Worm (Caenorhabditis elegans) whole organism, L4 larva: Measurements from ENCODE around the gene dnj-11.

Experiments
- F26F4.8 ChIP-seq: fragments of 200-800 bp; sonication (Bioruptor generic); conservative IDR thresholded peaks from 2 replicates; pipeline ENCODE4 v1.3.6; 2022; ENCODE audit warnings: missing genetic modification characterization, missing compliant biosample characterization
- F37D6.2 ChIP-seq: sonication (generic microtip); optimal IDR thresholded peaks from 2 replicates; lab custom pipeline; 2016; ENCODE audit warnings: mild to moderate bottlenecking, missing genetic modification characterization, missing compliant biosample characterization
- F44E2.7 ChIP-seq: fragments of 200-800 bp; sonication (Bioruptor generic); IDR thresholded peaks from 2 replicates; pipeline ENCODE4 v2.1.2; 2022; ENCODE audit warnings: missing genetic modification characterization, missing compliant biosample characterization
- F49E8.2 ChIP-seq: sonication (generic microtip); optimal IDR thresholded peaks from 2 replicates; lab custom pipeline; 2016; ENCODE audit warnings: missing compliant biosample characterization, mild to moderate bottlenecking, missing genetic modification characterization, borderline replicate concordance
- R02D3.7 ChIP-seq: fragments of 150-350 bp; sonication (generic microtip); optimal IDR thresholded peaks from 3 replicates; lab custom pipeline; 2014; ENCODE audit warnings: missing biosample characterization, missing genetic modification characterization
- T20F7.1 ChIP-seq: fragments of 200-800 bp; sonication (Bioruptor generic); optimal IDR thresholded peaks from 2 replicates; lab custom pipeline; 2018; ENCODE audit warnings: mild to moderate bottlenecking, missing genetic modification characterization, missing compliant biosample characterization
- Y48G9A.11 ChIP-seq: fragments of 200-800 bp; sonication (Bioruptor generic); IDR thresholded peaks from 2 replicates; pipeline ENCODE4 v1.3.6; 2022; ENCODE audit warnings: missing genetic modification reagents, missing genetic modification characterization, missing compliant biosample characterization
- Y5F2A.4 ChIP-seq: fragments of 200-800 bp; sonication (Bioruptor generic); optimal IDR thresholded peaks from 2 replicates; lab custom pipeline; 2018; ENCODE audit warnings: mild to moderate bottlenecking, missing genetic modification characterization, missing compliant biosample characterization
- ceh-20 ChIP-seq: fragments of 200-800 bp; sonication (Bioruptor generic); IDR thresholded peaks from 2 replicates; pipeline ENCODE4 v1.3.6; 2022; ENCODE audit warnings: missing genetic modification reagents, missing genetic modification characterization, missing compliant biosample characterization
- ceh-32 ChIP-seq: sonication (generic microtip); optimal IDR thresholded peaks from 2 replicates; lab custom pipeline; 2016; ENCODE audit warnings: mild to moderate bottlenecking, missing genetic modification characterization, missing compliant biosample characterization; ENCODE audit not compliant: poor library complexity
- ceh-44 ChIP-seq: fragments of 200-800 bp; sonication (Bioruptor generic); IDR thresholded peaks from 2 replicates; pipeline ENCODE4 v1.3.6; 2022; ENCODE audit warnings: missing genetic modification reagents, missing genetic modification characterization, missing compliant biosample characterization
- ceh-62 ChIP-seq: sonication (generic microtip); optimal IDR thresholded peaks from 2 replicates; lab custom pipeline; 2017; ENCODE audit warnings: missing biosample characterization, missing genetic modification characterization
- ceh-82 ChIP-seq: sonication (generic microtip); optimal IDR thresholded peaks from 2 replicates; lab custom pipeline; 2017; ENCODE audit warnings: missing biosample characterization, missing genetic modification characterization
- cey-2 ChIP-seq: sonication (generic microtip); optimal IDR thresholded peaks from 3 replicates; lab custom pipeline; 2017; ENCODE audit warnings: missing genetic modification characterization, mild to moderate bottlenecking, missing compliant biosample characterization, antibody characterized with exemption, borderline replicate concordance; ENCODE audit not compliant: insufficient read depth
- ctbp-1 ChIP-seq: fragments of 200-800 bp; sonication (Bioruptor generic); IDR thresholded peaks from 2 replicates; pipeline ENCODE4 v1.3.6; 2022; ENCODE audit warnings: missing genetic modification reagents, missing genetic modification characterization, missing compliant biosample characterization
- daf-16 ChIP-seq, 3 experiments: sonication (generic microtip); optimal IDR thresholded peaks; 2 replicates each; lab custom pipeline; 2016 to 2017; ENCODE audit warnings: missing genetic modification characterization in 3 of 3, missing genetic modification reagents in 3 of 3, mild to moderate bottlenecking in 2 of 3, missing compliant biosample characterization in 2 of 3, missing biosample characterization in 1 of 3, moderate library complexity in 1 of 3
- dmd-6 ChIP-seq: fragments of 200-800 bp; sonication (Bioruptor generic); IDR thresholded peaks from 2 replicates; pipeline ENCODE4 v1.3.6; 2022; ENCODE audit warnings: missing genetic modification reagents, missing genetic modification characterization, missing compliant biosample characterization
- dmd-9 ChIP-seq: fragments of 200-800 bp; sonication (Bioruptor generic); IDR thresholded peaks from 2 replicates; pipeline ENCODE4 v1.3.6; 2022; ENCODE audit warnings: missing genetic modification reagents, missing genetic modification characterization, missing compliant biosample characterization
- dve-1 ChIP-seq: sonication (generic microtip); optimal IDR thresholded peaks from 2 replicates; lab custom pipeline; 2017; ENCODE audit warnings: antibody characterized with exemption, mild to moderate bottlenecking, missing genetic modification characterization, missing compliant biosample characterization; ENCODE audit not compliant: insufficient read depth
- egl-27 ChIP-seq: sonication (generic microtip); optimal IDR thresholded peaks from 3 replicates; lab custom pipeline; 2017; ENCODE audit warnings: missing biosample characterization, missing genetic modification reagents, missing genetic modification characterization
- egl-43 ChIP-seq: fragments of 200-800 bp; sonication (Bioruptor generic); IDR thresholded peaks from 2 replicates; pipeline ENCODE4 v1.3.6; 2022; ENCODE audit warnings: missing genetic modification reagents, missing genetic modification characterization, missing compliant biosample characterization
- hif-1 ChIP-seq, 2 experiments: sonication (generic microtip); optimal IDR thresholded peaks; 2 replicates each; lab custom pipeline; 2016 to 2017; ENCODE audit warnings: missing compliant biosample characterization in 2 of 2, missing genetic modification characterization in 2 of 2, missing genetic modification reagents in 2 of 2, missing genotype in 2 of 2, mild to moderate bottlenecking in 1 of 2
- hlh-11 ChIP-seq: fragments of 200-800 bp; sonication (Bioruptor generic); optimal IDR thresholded peaks from 2 replicates; lab custom pipeline; 2018; ENCODE audit warnings: mild to moderate bottlenecking, missing genetic modification characterization, missing compliant biosample characterization
- hmg-1.1 ChIP-seq: fragments of 200-800 bp; sonication (Bioruptor generic); IDR thresholded peaks from 2 replicates; pipeline ENCODE4 v1.3.6; 2022; ENCODE audit warnings: missing genetic modification reagents, missing genetic modification characterization, missing compliant biosample characterization
- lin-38 ChIP-seq: fragments of 200-800 bp; sonication (Bioruptor generic); IDR thresholded peaks from 2 replicates; pipeline ENCODE4 v1.3.6; 2022; ENCODE audit warnings: missing genetic modification reagents, missing genetic modification characterization, missing compliant biosample characterization
- lin-39 ChIP-seq: fragments of 150-350 bp; optimal IDR thresholded peaks from 2 replicates; lab custom pipeline; 2014; ENCODE audit warnings: missing biosample characterization, missing genetic modification reagents, missing genetic modification characterization
- lir-3 ChIP-seq: sonication (generic microtip); optimal IDR thresholded peaks from 2 replicates; lab custom pipeline; 2016; ENCODE audit warnings: mild to moderate bottlenecking, missing genetic modification characterization, missing compliant biosample characterization
- lsy-2 ChIP-seq, 2 experiments: fragments of 150-350 bp in 1 of 2; sonication (generic microtip) in 1 of 2; optimal IDR thresholded peaks; 2 replicates each; lab custom pipeline; 2014 to 2017; ENCODE audit warnings: missing biosample characterization in 2 of 2, missing genetic modification characterization in 2 of 2
- madf-5 ChIP-seq, 2 experiments: fragments of 200-800 bp; sonication (Bioruptor generic); IDR thresholded peaks; 2 replicates each; pipeline ENCODE4 v1.3.6; 2022; ENCODE audit warnings: missing compliant biosample characterization in 2 of 2, missing genetic modification characterization in 2 of 2
- madf-9 ChIP-seq: fragments of 200-800 bp; sonication (Bioruptor generic); conservative IDR thresholded peaks from 2 replicates; pipeline ENCODE4 v1.3.6; 2022; ENCODE audit warnings: missing genetic modification reagents, missing genetic modification characterization, missing compliant biosample characterization
- mdl-1 ChIP-seq, 2 experiments: fragments of 150-350 bp in 1 of 2; sonication (generic microtip) in 1 of 2; optimal IDR thresholded peaks; 2 replicates each; lab custom pipeline; 2014 to 2017; ENCODE audit warnings: missing biosample characterization in 2 of 2, missing genetic modification characterization in 2 of 2
- mdt-29 ChIP-seq: fragments of 200-800 bp; sonication (Bioruptor generic); IDR thresholded peaks from 2 replicates; pipeline ENCODE4 v1.3.6; 2022; ENCODE audit warnings: missing genetic modification reagents, missing genetic modification characterization, missing compliant biosample characterization
- mxl-2 ChIP-seq: fragments of 200-800 bp; sonication (Bioruptor generic); conservative IDR thresholded peaks from 2 replicates; pipeline ENCODE4 v1.3.6; 2022; ENCODE audit warnings: missing genetic modification reagents, missing genetic modification characterization, missing compliant biosample characterization
- mxl-3 ChIP-seq: fragments of 200-800 bp; sonication (Bioruptor generic); optimal IDR thresholded peaks from 2 replicates; lab custom pipeline; 2018; ENCODE audit warnings: mild to moderate bottlenecking, missing genetic modification characterization, missing compliant biosample characterization
- nhr-10 ChIP-seq: fragments of 150-350 bp; optimal IDR thresholded peaks from 2 replicates; lab custom pipeline; 2014; ENCODE audit warnings: missing biosample characterization, missing genetic modification characterization
- nhr-102 ChIP-seq: sonication (generic microtip); optimal IDR thresholded peaks from 2 replicates; lab custom pipeline; 2016; ENCODE audit warnings: mild to moderate bottlenecking, missing genetic modification characterization, moderate library complexity, missing compliant biosample characterization
- nhr-237 ChIP-seq: sonication (generic microtip); optimal IDR thresholded peaks from 2 replicates; lab custom pipeline; 2017; ENCODE audit warnings: missing biosample characterization, missing genetic modification characterization
- nhr-28 ChIP-seq: fragments of 150-350 bp; optimal IDR thresholded peaks from 2 replicates; lab custom pipeline; 2014; ENCODE audit warnings: missing biosample characterization, missing genetic modification characterization
- nhr-42 ChIP-seq: fragments of 200-800 bp; sonication (Bioruptor generic); IDR thresholded peaks from 2 replicates; pipeline ENCODE4 v1.3.6; 2022; ENCODE audit warnings: missing genetic modification characterization, missing compliant biosample characterization
- nhr-76 ChIP-seq: fragments of 150-350 bp; optimal IDR thresholded peaks from 2 replicates; lab custom pipeline; 2014; ENCODE audit warnings: missing biosample characterization, missing genetic modification characterization
- nhr-77 ChIP-seq: fragments of 150-350 bp; optimal IDR thresholded peaks from 2 replicates; lab custom pipeline; 2014; ENCODE audit warnings: missing biosample characterization, missing genetic modification characterization
- pqm-1 ChIP-seq: sonication (generic microtip); optimal IDR thresholded peaks from 2 replicates; lab custom pipeline; 2017; ENCODE audit warnings: missing biosample characterization, missing genetic modification characterization
- rbr-2 ChIP-seq: sonication (generic microtip); optimal IDR thresholded peaks from 2 replicates; lab custom pipeline; 2016; ENCODE audit warnings: missing genotype, missing genetic modification characterization, missing compliant biosample characterization
- saeg-2 ChIP-seq: fragments of 200-800 bp; sonication (Bioruptor generic); IDR thresholded peaks from 2 replicates; pipeline ENCODE4 v1.3.6; 2022; ENCODE audit warnings: missing genetic modification reagents, missing genetic modification characterization, missing compliant biosample characterization
- snpc-4 ChIP-seq: fragments of 150-350 bp; optimal IDR thresholded peaks from 2 replicates; lab custom pipeline; 2014; ENCODE audit warnings: missing biosample characterization, missing genetic modification characterization
- unc-130 ChIP-seq: sonication (generic microtip); optimal IDR thresholded peaks from 2 replicates; lab custom pipeline; 2016; ENCODE audit warnings: missing genetic modification reagents, missing genetic modification characterization, missing compliant biosample characterization
- vab-7 ChIP-seq: fragments of 200-800 bp; sonication (Bioruptor generic); IDR thresholded peaks from 2 replicates; pipeline ENCODE4 v1.3.6; 2022; ENCODE audit warnings: missing genetic modification reagents, missing genetic modification characterization, missing compliant biosample characterization
- zfp-2 ChIP-seq: sonication (generic microtip); optimal IDR thresholded peaks from 2 replicates; lab custom pipeline; 2016; ENCODE audit warnings: mild to moderate bottlenecking, missing genetic modification characterization, missing compliant biosample characterization
- zfp-3 ChIP-seq: fragments of 200-800 bp; sonication (Bioruptor generic); conservative IDR thresholded peaks from 2 replicates; pipeline ENCODE4 v1.3.6; 2022; ENCODE audit warnings: missing genetic modification reagents, missing genetic modification characterization, missing compliant biosample characterization
- zip-11 ChIP-seq: fragments of 200-800 bp; sonication (Bioruptor generic); IDR thresholded peaks from 2 replicates; pipeline ENCODE4 v1.3.6; 2022; ENCODE audit warnings: missing genetic modification characterization, missing compliant biosample characterization
- ztf-11 ChIP-seq: fragments of 150-350 bp; optimal IDR thresholded peaks from 2 replicates; lab custom pipeline; 2014; ENCODE audit warnings: missing biosample characterization, missing genetic modification characterization

dnj-11 gene

DNA sequence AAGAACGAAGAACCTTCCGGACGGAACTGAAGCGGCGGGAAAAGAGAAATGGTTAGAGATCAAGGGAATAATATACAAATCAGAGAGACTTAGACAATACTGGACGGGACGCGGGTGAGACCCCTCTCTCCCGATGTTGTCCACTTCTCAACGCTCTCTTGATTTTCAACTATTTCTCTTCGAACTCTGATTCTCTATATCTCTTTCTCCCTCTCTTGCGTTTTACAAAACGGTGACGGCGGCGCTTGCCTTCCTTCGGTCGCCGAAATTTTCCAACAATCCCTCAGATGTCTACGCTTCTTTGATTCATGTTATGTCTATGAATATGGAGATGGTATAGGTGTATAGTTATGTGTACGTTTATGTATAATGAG is 9.0 kb upstream of the dnj-11 start:
- TF ChIP-seq zfp-2 (no peak), nhr-28 (tag; lab: Kevin White, UChicago) (peak; percentile 67), dve-1 (tag; lab: Kevin White, UChicago) (peak; percentile 87), egl-43 (GFP tag; lab: Robert Waterston, UW) (no peak), nhr-102 (tag; lab: Kevin White, UChicago) (peak; percentile 26), snpc-4 (tag; lab: Kevin White, UChicago) (no peak), T20F7.1 (GFP tag; lab: Kevin White, UChicago) (no peak), lin-39 (tag; lab: Kevin White, UChicago) (no peak), madf-5 (GFP tag; IDR thresholded peaks at IDR 0.05; lab: Robert Waterston, UW) (no peak), Y5F2A.4 (GFP tag; lab: Kevin White, UChicago) (no peak), mdl-1 (tag; optimal IDR thresholded peaks at IDR 0.05; lab: Kevin White, UChicago) (peak in 1 of 2 experiments; percentile 36), lir-3 (tag; lab: Kevin White, UChicago) (no peak), nhr-76 (tag; lab: Kevin White, UChicago) (no peak), hlh-11 (tag; lab: Kevin White, UChicago) (peak; percentile 81), ceh-20 (GFP tag; lab: Robert Waterston, UW) (no peak), dmd-6 (GFP tag; lab: Robert Waterston, UW) (peak; percentile 19; the same call in 1 of the 2 replicates), zip-11 (no peak), ceh-32 (tag; lab: Kevin White, UChicago) (no peak), F44E2.7 (GFP tag; lab: Robert Waterston, UW) (no peak), lin-38 (GFP tag; lab: Robert Waterston, UW) (peak; percentile 49), F49E8.2 (tag; lab: Kevin White, UChicago) (no peak), nhr-77 (no peak), nhr-42 (GFP tag; lab: Robert Waterston, UW) (no peak), zfp-3 (GFP tag; lab: Robert Waterston, UW) (no peak), ceh-44 (GFP tag; lab: Robert Waterston, UW) (no peak), mxl-2 (GFP tag; lab: Robert Waterston, UW) (no peak), unc-130 (GFP tag; lab: Kevin White, UChicago) (no peak), F37D6.2 (tag; lab: Kevin White, UChicago) (no peak), rbr-2 (tag; lab: Kevin White, UChicago) (no peak), ztf-11 (tag; lab: Kevin White, UChicago) (no peak), cey-2 (tag; lab: Kevin White, UChicago) (no peak), Y48G9A.11 (GFP tag; lab: Robert Waterston, UW) (no peak), daf-16 (GFP tag; optimal IDR thresholded peaks at IDR 0.05; lab: Kevin White, UChicago) (peak in 1 of 2 experiments; percentile 1), daf-16 (tag; optimal IDR thresholded peaks at IDR 0.05; lab: Kevin White, UChicago) (peak; percentile 67), nhr-10 (tag; lab: Kevin White, UChicago) (no peak), madf-9 (GFP tag; lab: Robert Waterston, UW) (peak; percentile 49; the same call in 1 of the 2 replicates), vab-7 (GFP tag; lab: Robert Waterston, UW) (no peak), pqm-1 (no peak), dmd-9 (GFP tag; lab: Robert Waterston, UW) (no peak), egl-27 (no peak), F26F4.8 (GFP tag; lab: Robert Waterston, UW) (no peak), ctbp-1 (no peak), nhr-237 (tag; lab: Kevin White, UChicago) (no peak), lsy-2 (tag; optimal IDR thresholded peaks at IDR 0.05; lab: Kevin White, UChicago) (peak in 1 of 2 experiments; percentile 27), ceh-82 (tag; lab: Kevin White, UChicago) (no peak), mdt-29 (no peak), hif-1 (tag; optimal IDR thresholded peaks at IDR 0.05; lab: Kevin White, UChicago) (peak in 1 of 2 experiments; percentile 17), R02D3.7 (tag; lab: Kevin White, UChicago) (no peak), hmg-1.1 (GFP tag; lab: Robert Waterston, UW) (peak; percentile 45), saeg-2 (GFP tag; lab: Robert Waterston, UW) (no peak), ceh-62 (tag; lab: Kevin White, UChicago) (no peak), mxl-3 (GFP tag; lab: Kevin White, UChicago) (peak; percentile 30)
